Worm (Caenorhabditis elegans) whole organism, midembryonic: ENCODE measurements around the gene emb-30.

Experiments used
- T22C8.4 ChIP-seq: fragments of 200-800 bp; sonication (Bioruptor generic); IDR thresholded peaks from 2 replicates; pipeline ENCODE4 v1.3.6; 2022; ENCODE audit warnings: missing genetic modification characterization, missing compliant biosample characterization
- flt-1 ChIP-seq: fragments of 200-800 bp; sonication (Bioruptor generic); IDR thresholded peaks from 2 replicates; pipeline ENCODE4 v1.3.6; 2022; ENCODE audit warnings: missing genetic modification characterization, missing compliant biosample characterization
- klf-2 ChIP-seq: fragments of 200-800 bp; sonication (Bioruptor generic); conservative IDR thresholded peaks from 2 replicates; pipeline ENCODE4 v1.3.6; 2022; ENCODE audit warnings: missing genetic modification reagents, missing genetic modification characterization, missing compliant biosample characterization
- med-1 ChIP-seq: sonication (generic microtip); optimal IDR thresholded peaks from 2 replicates; lab custom pipeline; 2017; ENCODE audit warnings: missing genetic modification characterization, mild to moderate bottlenecking, missing compliant biosample characterization, antibody characterized with exemption, missing genetic modification reagents; ENCODE audit not compliant: insufficient read depth
- ref-1 ChIP-seq: fragments of 200-800 bp; sonication (Bioruptor generic); conservative IDR thresholded peaks from 2 replicates; pipeline ENCODE4 v1.3.6; 2022; ENCODE audit warnings: missing genetic modification reagents, missing genetic modification characterization, missing compliant biosample characterization
- ztf-23 ChIP-seq: fragments of 200-800 bp; sonication (Bioruptor generic); IDR thresholded peaks from 2 replicates; pipeline ENCODE4 v1.3.6; 2022; ENCODE audit warnings: missing genetic modification reagents, missing genetic modification characterization, missing compliant biosample characterization
- ztf-29 ChIP-seq: fragments of 200-800 bp; sonication (Bioruptor generic); IDR thresholded peaks from 2 replicates; pipeline ENCODE4 v1.3.6; 2022; ENCODE audit warnings: missing genetic modification reagents, missing genetic modification characterization, missing compliant biosample characterization

DNA sequence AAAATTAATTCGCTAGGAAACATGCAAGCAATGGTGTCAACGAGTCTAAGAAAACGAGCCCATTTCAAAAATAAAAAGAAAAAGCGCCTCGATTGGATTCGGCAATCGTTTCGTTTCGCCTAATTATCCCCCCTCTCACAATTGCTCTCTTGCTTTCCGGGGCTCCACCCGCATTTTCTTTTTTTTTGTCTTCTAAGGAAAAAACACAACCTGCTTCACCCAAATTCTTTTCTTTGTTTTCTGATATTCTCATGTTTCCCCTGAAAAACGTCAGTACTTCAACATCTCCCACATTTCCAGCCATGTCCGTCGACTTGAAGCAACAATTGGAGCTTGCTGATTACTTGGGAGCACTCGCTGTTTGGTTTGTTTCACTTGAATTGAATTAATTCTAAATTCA is 47.2 kb upstream of the emb-30 start, which contains the start of gene nlp-36:
- no peak for TF ChIP-seq ref-1 (GFP tag; lab: Robert Waterston, UW)
- TF ChIP-seq med-1 (GFP tag; lab: Kevin White, UChicago), result no peak
- no peak for TF ChIP-seq ztf-23 (GFP tag; lab: Robert Waterston, UW)
- no peak for TF ChIP-seq klf-2 (GFP tag; lab: Robert Waterston, UW)
- TF ChIP-seq flt-1, result no peak
- TF ChIP-seq T22C8.4 (GFP tag; lab: Robert Waterston, UW), result no peak
- TF ChIP-seq ztf-29 (GFP tag; lab: Robert Waterston, UW), result no peak
